Worm (Caenorhabditis elegans) whole organism, L3 larva: ENCODE results near the gene bath-9.

Experiments used
- mdl-1 ChIP-seq: fragments of 150-350 bp; optimal IDR thresholded peaks from 2 replicates; lab custom pipeline; 2014; ENCODE audit warnings: missing biosample characterization, missing genetic modification characterization
- nfya-1 ChIP-seq: sonication (generic microtip); optimal IDR thresholded peaks from 2 replicates; lab custom pipeline; 2017; ENCODE audit warnings: missing genetic modification characterization, mild to moderate bottlenecking, missing compliant biosample characterization, antibody characterized with exemption, moderate library complexity; ENCODE audit not compliant: insufficient read depth
- snpc-4 ChIP-seq: fragments of 150-350 bp; optimal IDR thresholded peaks from 2 replicates; lab custom pipeline; 2014; ENCODE audit warnings: missing biosample characterization, missing genetic modification characterization
- unc-62 ChIP-seq: fragments of 150-350 bp; sonication (generic microtip); optimal IDR thresholded peaks from 4 replicates; lab custom pipeline; 2014; ENCODE audit warnings: missing biosample characterization, missing genetic modification reagents, missing genetic modification characterization

ce11 chrII:3358834-3359233, 18.1 kb upstream of the bath-9 start, which contains the start of the genes lido-14 and bath-27:
- TF ChIP-seq mdl-1 (tag; lab: Kevin White, UChicago) (no peak), nfya-1 (tag; lab: Kevin White, UChicago) (no peak), snpc-4 (tag; lab: Kevin White, UChicago) (no peak), unc-62 (GFP tag; lab: Kevin White, UChicago) (no peak)
